Fruit fly (Drosophila melanogaster) whole organism, larva: ENCODE data around the gene Uba4.

Source experiments
- noc ChIP-seq: fragments of 200-800 bp; sonication (Bioruptor generic); optimal IDR thresholded peaks from 3 replicates; lab custom pipeline; 2019; ENCODE audit warnings: missing biosample characterization, mild to moderate bottlenecking, missing genetic modification characterization, moderate library complexity

The Uba4 gene

DNA sequence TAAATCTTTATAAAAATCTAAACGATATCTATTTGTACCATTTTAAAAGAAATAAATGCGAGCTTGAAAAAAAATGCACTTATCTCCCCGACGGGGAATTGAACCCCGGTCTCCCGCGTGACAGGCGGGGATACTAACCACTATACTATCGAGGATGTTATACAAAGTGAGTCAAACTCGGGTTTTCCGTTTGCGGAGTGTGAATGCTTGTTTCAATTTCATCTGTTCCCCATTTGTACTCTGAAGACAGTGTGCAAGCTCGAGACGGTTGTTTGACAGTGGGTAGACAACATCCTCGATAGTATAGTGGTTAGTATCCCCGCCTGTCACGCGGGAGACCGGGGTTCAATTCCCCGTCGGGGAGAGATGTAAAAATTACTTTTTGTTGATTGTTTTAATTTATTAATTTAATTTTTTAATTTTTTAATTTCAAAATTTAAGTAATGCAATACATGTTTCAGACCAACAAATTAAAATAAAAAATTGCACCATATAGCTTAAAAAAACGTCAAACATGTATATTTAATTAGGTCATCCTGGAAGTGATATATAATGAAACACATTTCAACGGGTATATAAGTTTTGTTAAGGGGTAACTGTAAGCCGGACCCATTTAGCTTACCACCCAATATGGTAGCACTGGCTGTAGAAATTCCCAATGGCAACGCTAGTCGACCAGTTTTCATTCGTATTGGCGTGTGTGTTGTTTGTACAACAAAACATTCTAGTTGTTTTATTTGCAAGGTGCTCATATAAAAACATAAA is 24.4 kb downstream of the Uba4 start, which contains the start of gene Sema1a:
Sema1a (plus strand) TSS at position 679 of the 765 bp plus-strand sequence.
- peak; percentile 13 for TF ChIP-seq noc (tag; lab: Kevin White, UChicago)

DNA sequence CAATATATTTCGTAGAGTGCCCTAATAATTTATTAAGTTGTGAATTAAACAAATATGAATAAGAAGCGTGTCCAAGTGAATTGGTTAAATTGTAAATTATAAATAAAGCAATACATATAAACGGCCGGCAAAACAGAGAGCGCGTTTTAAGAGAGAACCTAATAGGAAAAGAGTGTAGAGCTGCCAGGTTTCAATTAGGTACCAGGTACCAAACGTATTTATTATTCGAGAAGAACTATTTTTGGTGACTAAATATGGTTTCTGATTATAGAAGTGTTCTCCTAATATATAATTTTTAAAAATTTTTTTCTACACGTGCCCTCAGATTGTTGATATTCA is 25.0 kb downstream of the Uba4 start:
- TF ChIP-seq noc (tag; lab: Kevin White, UChicago): no peak

DNA sequence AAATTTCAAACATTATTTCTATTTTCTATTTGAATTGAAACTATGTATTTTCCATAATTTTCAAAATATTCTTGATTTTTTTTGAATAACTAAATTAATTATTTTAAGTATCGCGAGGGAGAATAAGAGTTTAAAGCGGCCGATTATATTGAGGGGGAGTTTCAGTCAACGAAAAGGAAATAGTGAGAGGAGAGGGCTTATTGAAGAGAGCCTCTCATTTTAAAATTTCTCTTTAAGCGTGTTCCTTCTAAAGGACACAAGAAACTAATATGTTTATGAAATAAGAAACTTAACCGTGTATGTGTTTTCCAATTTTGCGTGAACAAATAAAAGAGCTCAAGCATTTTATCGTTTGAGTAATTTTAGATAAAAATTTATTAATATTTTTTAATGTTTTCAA is 25.4 kb downstream of the Uba4 start:
- no peak for TF ChIP-seq noc (tag; lab: Kevin White, UChicago)

DNA sequence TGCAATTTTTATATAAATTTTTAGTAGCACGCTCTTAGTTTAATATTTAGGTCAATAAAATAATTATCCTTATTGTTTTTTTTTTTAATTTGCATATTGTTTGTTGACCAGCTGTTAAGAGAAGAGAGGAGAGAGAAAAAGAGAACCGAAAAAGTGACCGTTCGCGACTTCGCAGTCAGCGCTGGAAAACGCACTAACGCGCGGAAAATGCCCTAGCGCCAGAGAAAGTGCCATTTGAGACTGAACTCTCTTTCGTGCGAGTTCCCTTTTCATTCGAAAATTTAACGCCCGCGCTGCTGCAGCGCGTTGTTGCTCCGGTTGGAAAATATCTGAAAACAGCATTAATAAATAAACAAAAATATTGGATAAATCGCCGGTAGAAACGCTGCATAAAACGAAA is 25.9 kb downstream of the Uba4 start:
- no peak for TF ChIP-seq noc (tag; lab: Kevin White, UChicago)

DNA sequence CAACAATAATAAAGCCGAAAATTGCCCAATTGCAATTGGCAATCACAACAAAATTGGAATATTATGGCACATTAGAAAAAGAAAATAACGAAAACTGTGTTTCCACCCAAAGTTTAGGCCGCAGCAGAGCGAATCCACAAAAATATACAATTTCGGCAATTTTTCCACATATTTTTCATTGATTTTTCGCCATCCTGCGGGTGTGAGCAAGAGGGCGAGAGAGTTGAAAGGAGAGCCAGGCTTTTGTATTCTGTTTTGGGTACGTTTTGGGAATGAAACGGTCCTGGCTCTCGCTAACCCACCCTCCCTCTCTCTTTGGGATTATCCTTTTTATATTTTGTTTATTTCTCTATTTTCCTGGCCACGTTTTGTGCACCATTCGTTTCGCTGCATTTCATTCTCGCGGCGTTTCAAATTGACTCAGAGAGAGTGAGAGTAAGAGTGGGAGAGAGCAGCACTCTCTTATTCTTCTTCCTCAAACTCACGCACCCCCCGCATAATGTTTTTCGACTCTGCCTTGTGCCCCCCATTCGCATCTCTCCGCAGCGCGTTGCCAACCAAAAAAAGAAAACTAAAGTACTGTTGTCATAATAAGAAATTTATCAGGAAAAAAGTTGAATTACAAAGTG is 26.6 kb downstream of the Uba4 start:
- TF ChIP-seq noc (tag; lab: Kevin White, UChicago): no peak

DNA sequence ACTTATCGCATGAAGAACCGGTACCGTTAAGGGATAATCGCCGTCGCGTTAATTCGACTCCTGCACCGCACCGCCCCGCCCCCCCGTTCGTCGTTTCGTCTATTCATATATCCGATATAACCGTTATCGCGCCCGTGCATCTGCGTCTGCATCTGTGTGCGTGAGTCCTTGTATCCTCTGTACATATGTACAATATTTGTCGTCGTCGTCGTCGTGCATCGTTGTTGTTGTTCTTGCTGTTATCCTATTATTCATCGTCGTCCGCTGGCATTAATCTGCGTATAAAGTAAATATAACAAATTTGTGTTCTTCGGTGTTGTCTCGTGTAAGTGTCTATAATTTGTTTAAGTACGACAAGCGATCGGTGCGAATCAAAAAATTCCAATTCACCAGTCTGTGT is 27.4 kb downstream of the Uba4 start:
- no peak for TF ChIP-seq noc (tag; lab: Kevin White, UChicago)

DNA sequence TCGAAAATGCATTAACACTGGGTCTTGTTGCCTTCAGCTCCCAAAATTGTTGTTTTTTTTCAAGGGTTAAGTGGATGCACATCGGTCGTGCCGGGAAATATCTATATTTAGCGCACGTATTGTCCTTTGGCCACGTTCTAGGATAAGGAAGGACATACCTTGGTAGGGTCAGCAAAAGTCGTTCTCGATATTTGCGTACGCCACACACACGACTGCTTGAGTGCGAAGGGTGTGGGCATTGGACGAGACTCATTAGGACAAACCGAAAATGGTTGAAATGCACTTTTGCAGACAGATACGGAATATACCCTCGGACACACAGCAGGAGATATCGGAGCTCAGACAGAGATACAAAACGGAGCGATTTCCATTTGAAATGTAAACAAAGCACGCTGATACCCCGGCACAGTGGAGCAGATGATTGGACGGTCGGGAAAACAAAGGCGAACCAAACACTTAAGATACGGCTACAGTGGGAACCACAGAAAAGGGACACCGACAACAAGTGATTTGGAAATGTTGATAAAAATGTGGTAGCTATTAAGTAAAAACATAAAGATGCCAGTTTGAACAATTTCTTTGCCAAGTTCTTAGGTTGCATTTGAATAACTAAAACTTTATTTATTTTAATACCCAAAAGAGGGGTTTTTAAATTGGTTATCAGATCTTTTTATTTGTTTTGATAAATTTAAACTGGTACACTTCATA is 28.3 kb downstream of the Uba4 start:
- TF ChIP-seq noc (tag; lab: Kevin White, UChicago): no peak

DNA sequence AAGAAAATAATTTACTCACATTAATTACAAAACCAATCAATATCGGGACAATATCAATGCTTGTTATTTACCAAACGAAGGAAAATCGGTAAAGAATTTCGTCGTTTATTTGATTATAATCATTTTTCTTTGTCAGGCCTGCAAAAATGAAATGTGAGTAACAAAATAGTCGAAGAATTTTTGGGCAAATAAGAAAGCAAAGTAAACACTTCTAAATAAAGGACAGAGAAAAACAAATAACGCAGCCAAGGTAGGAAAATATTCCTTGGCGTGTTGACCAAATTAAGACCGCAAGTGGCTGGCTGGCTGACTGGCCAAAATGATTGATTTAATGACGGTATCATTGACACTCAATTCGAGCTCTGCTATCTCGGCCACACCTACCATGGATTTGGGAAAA is 30.9 kb downstream of the Uba4 start:
- no peak for TF ChIP-seq noc (tag; lab: Kevin White, UChicago)

DNA sequence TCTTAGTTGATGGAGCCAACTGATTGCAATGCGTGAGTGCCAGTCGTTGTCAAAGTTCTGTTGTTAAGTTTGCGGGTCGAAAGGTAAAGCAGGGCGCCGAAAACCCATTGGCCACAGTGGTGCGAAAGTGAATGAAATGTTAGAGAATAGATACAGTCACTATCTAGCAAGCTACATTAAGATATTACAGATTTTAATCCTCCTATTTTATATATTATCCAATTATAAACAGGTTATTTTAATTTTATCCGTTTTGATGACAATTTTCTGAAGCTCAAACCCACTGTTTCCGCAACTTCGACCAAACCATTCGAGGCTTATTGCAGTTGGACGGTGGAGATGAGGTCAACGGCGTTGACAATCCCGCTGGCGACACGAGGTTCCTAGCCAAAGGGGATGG is 35.3 kb downstream of the Uba4 start:
- no peak for TF ChIP-seq noc (tag; lab: Kevin White, UChicago)

DNA sequence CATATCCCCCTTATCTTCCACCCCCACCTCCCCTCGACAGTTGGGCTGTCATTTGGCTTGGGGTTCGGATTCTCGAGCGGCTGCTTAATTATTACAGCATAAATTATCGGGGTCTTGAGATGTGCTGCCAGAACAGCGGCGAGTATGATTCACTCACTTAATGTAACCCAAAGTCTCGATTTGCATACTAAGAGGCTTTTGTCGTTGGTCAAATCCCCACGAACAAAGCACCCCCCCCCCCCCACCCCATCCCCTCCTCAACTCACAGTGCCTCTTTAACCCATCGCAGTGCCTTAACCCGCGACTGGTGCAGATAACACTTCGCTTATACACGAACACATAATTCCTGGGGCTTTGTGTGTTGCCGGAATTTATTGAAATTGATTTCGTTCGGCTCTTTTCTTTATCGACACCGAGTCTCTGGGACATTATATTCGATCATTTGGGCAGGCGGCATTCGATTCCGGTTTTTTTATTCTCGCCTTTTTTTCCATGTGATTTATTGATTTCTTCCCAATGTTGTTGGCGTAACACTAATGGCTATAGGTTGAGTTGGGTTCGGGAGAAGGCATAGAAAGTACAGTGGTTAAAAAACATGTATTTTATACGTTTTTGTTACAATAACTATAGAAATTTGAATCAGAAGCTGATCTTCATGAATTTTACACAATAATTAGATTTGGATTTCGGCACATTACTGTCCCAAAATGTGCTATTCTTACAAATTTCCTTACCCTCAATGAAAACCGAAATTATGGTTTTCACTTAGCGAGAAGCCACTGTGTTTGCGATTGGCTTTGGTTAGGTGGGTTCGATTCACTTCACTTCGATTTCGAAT is 36.8 kb downstream of the Uba4 start:
- peak; percentile 3 for TF ChIP-seq noc (tag; lab: Kevin White, UChicago)

DNA sequence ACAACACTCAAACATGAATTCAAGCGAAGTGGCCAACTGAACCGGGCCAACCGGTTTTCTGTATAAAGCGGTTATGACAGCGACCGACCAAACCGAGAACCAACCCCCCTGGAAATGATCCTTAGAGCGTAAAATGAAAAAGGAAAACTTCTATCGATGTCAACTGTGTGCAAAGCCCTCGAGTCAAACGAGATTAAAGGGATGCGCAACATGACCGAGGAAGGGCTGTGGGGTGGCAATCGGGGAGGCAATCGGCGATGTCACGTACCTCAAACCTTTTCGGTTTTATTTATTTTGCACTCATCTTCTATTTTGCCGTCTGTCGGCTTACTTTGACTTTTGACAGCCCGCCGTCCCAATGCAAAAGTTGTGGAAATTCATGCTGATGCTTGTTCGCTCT is 39.0 kb downstream of the Uba4 start:
- TF ChIP-seq noc (tag; lab: Kevin White, UChicago): no peak
